Fruit fly (Drosophila melanogaster): ENCODE measurements around the gene muc.

dm6 chr2L:7398528-7398927 is 28.1 kb upstream of the muc start, which contains the start of gene CG5160:
- TF ChIP-seq Sox100B (GFP tag; optimal IDR thresholded peaks at IDR 0.05) (no peak), Stat92E (GFP tag; optimal IDR thresholded peaks at IDR 0.05) (no peak)

Data from whole organism, embryonic.